Worm (Caenorhabditis elegans): ENCODE data around the gene srh-118.

- TF ChIP-seq lin-13 (GFP tag; optimal IDR thresholded peaks at IDR 0.05) = no peak
- TF ChIP-seq rnt-1 (tag; optimal IDR thresholded peaks at IDR 0.05) = no peak
- TF ChIP-seq lsy-2 (tag; optimal IDR thresholded peaks at IDR 0.05) = no peak
These were observed 10.9 kb downstream of the srh-118 start, which contains the start of gene srh-111 for ce11 chrV:17485078-17485477.
